Worm (Caenorhabditis elegans) whole organism, early embryonic: ENCODE measurements around the gene F16G10.3.

ENCODE experiments used
- B0310.2 ChIP-seq: sonication (generic microtip); optimal IDR thresholded peaks from 2 replicates; lab custom pipeline; 2016; ENCODE audit warnings: mild to moderate bottlenecking, missing genetic modification characterization, missing compliant biosample characterization
- ama-1 ChIP-seq: fragments of 150-350 bp; optimal IDR thresholded peaks from 2 replicates; lab custom pipeline; 2014
- ceh-36 ChIP-seq: sonication (generic microtip); optimal IDR thresholded peaks from 2 replicates; lab custom pipeline; 2016; ENCODE audit warnings: missing genetic modification characterization, inconsistent platforms, missing compliant biosample characterization
- ets-7 ChIP-seq: sonication (generic microtip); optimal IDR thresholded peaks from 2 replicates; lab custom pipeline; 2016; ENCODE audit warnings: missing genotype, missing genetic modification characterization, missing compliant biosample characterization
- hmbx-1 ChIP-seq: sonication (generic microtip); optimal IDR thresholded peaks from 2 replicates; lab custom pipeline; 2016; ENCODE audit warnings: mild to moderate bottlenecking, missing genetic modification characterization, missing compliant biosample characterization
- hmg-4 ChIP-seq: fragments of 200-800 bp; sonication (Bioruptor generic); optimal IDR thresholded peaks from 2 replicates; lab custom pipeline; 2018; ENCODE audit warnings: mild to moderate bottlenecking, missing genetic modification characterization, missing compliant biosample characterization
- hnd-1 ChIP-seq: sonication (generic microtip); optimal IDR thresholded peaks from 2 replicates; lab custom pipeline; 2016; ENCODE audit warnings: missing genetic modification characterization, missing compliant biosample characterization
- pes-1 ChIP-seq: fragments of 200-800 bp; sonication (Bioruptor generic); IDR thresholded peaks from 2 replicates; pipeline ENCODE4 v1.3.6; 2022; ENCODE audit warnings: missing genetic modification reagents, missing genetic modification characterization, missing compliant biosample characterization
- tbx-37 ChIP-seq: fragments of 200-800 bp; sonication (Bioruptor generic); conservative IDR thresholded peaks from 2 replicates; pipeline ENCODE4 v1.3.6; 2022; ENCODE audit warnings: missing genetic modification reagents, missing genetic modification characterization, missing compliant biosample characterization
- tra-4 ChIP-seq: sonication (generic microtip); optimal IDR thresholded peaks from 2 replicates; lab custom pipeline; 2017; ENCODE audit warnings: missing genetic modification characterization, missing compliant biosample characterization

DNA sequence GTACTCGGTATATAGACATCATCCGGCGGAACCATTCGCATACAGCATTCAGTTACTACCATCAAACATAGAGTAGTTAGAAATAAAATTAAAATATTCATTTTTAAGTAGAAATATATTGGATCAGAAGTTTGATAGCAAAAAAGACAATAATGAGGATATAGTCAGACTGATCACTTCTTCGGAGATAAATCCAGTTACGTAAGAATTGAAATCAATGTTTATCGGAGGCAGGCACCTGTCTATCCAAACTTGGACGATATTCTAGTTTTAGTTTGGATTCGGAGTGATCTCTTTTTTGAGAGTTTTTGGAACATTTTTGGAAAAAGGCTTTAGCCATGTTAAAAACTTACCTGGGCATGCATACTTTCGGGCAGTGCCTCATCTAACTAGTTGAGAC lies 11.1 kb downstream of the F16G10.3 start, which contains the start of gene F16G10.8:
- no peak for TF ChIP-seq tra-4
- no peak for TF ChIP-seq hmbx-1
- no peak for TF ChIP-seq ets-7
- no peak for TF ChIP-seq tbx-37 (GFP tag; lab: Robert Waterston, UW)
- no peak for TF ChIP-seq ceh-36
- no peak for TF ChIP-seq hmg-4 (GFP tag; lab: Kevin White, UChicago)
- TF ChIP-seq ama-1 = no peak
- TF ChIP-seq B0310.2 = no peak
- no peak for TF ChIP-seq hnd-1 (tag; lab: Kevin White, UChicago)
- no peak for TF ChIP-seq pes-1 (GFP tag; lab: Robert Waterston, UW)
